Fruit fly (Drosophila melanogaster): ENCODE results near the gene SLC5A11.

DNA sequence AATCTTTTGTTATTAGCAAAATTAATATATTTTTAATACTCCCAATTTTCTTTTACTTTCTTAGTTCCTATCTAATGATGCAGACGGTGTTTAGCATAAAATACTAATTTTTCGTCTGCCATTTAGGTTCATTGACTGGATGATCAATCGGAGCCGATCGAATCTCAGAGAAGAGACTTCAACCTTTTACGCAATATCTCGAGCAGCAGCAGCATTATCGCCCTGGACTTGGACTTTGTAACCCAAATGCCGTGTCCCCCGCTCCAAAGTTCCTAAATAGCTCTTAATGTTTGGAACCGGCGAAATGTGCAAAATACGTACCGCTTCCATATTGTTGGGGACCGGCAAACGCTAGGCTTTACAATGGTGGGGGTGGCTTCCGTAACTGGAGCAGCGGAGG is 566 bp downstream of the SLC5A11 start:
- TF ChIP-seq Clk (GFP tag; optimal IDR thresholded peaks at IDR 0.05) (no peak), CG11617 (GFP tag; optimal IDR thresholded peaks at IDR 0.05) (no peak), Hr96 (GFP tag; optimal IDR thresholded peaks at IDR 0.05) (no peak), CG5204 (GFP tag; optimal IDR thresholded peaks at IDR 0.05) (no peak), kay (GFP tag; ENCODE audit: borderline replicate concordance) (no peak), bab1 (GFP tag; optimal IDR thresholded peaks at IDR 0.05) (no peak), cnc (optimal IDR thresholded peaks at IDR 0.05) (no peak), tj (GFP tag; optimal IDR thresholded peaks at IDR 0.05) (no peak), CG1620 (GFP tag; optimal IDR thresholded peaks at IDR 0.05) (no peak)
